Worm (Caenorhabditis elegans) whole organism, L1 larva: ENCODE data around the gene vang-1.

Experiments used
- C04F5.9 ChIP-seq: sonication (generic microtip); optimal IDR thresholded peaks from 2 replicates; lab custom pipeline; 2016; ENCODE audit warnings: missing genetic modification characterization, missing compliant biosample characterization
- C34B4.2 ChIP-seq: sonication (generic microtip); optimal IDR thresholded peaks from 2 replicates; lab custom pipeline; 2017; ENCODE audit warnings: mild to moderate bottlenecking, missing genetic modification characterization, missing compliant biosample characterization
- F16B12.6 ChIP-seq: fragments of 150-350 bp; optimal IDR thresholded peaks from 2 replicates; lab custom pipeline; 2014; ENCODE audit warnings: missing biosample characterization, missing genetic modification characterization
- Y116A8C.19 ChIP-seq: sonication (generic microtip); optimal IDR thresholded peaks from 2 replicates; lab custom pipeline; 2016; ENCODE audit warnings: missing compliant biosample characterization, missing genetic modification characterization, borderline replicate concordance
- aha-1 ChIP-seq: fragments of 150-350 bp; optimal IDR thresholded peaks from 2 replicates; lab custom pipeline; 2014; ENCODE audit warnings: missing biosample characterization, missing genetic modification characterization
- alr-1 ChIP-seq: fragments of 200-800 bp; sonication (Bioruptor generic); optimal IDR thresholded peaks from 2 replicates; lab custom pipeline; 2018; ENCODE audit warnings: borderline replicate concordance, mild to moderate bottlenecking, missing genetic modification characterization, missing compliant biosample characterization
- aly-2 ChIP-seq: fragments of 150-350 bp; optimal IDR thresholded peaks from 2 replicates; lab custom pipeline; 2014; ENCODE audit warnings: missing biosample characterization, missing genetic modification characterization
- blmp-1 ChIP-seq: fragments of 150-350 bp; optimal IDR thresholded peaks from 2 replicates; lab custom pipeline; 2014; ENCODE audit warnings: missing biosample characterization, missing genetic modification characterization
- ceh-63 ChIP-seq: fragments of 200-800 bp; sonication (Bioruptor generic); optimal IDR thresholded peaks from 2 replicates; lab custom pipeline; 2018; ENCODE audit warnings: mild to moderate bottlenecking, missing genetic modification characterization, missing compliant biosample characterization
- ceh-88 ChIP-seq: fragments of 200-800 bp; sonication (Bioruptor generic); IDR thresholded peaks from 2 replicates; pipeline ENCODE4 v1.3.6; 2022; ENCODE audit warnings: missing genetic modification characterization, missing compliant biosample characterization
- ceh-90 ChIP-seq: sonication (generic microtip); optimal IDR thresholded peaks from 2 replicates; lab custom pipeline; 2016; ENCODE audit warnings: missing genetic modification characterization, missing compliant biosample characterization
- ces-1 ChIP-seq: fragments of 150-350 bp; optimal IDR thresholded peaks from 2 replicates; lab custom pipeline; 2014; ENCODE audit warnings: missing biosample characterization, missing genetic modification reagents, missing genetic modification characterization
- dpl-1 ChIP-seq, 3 experiments: fragments of 150-350 bp in 2 of 3; sonication (generic microtip) in 1 of 3; optimal IDR thresholded peaks; 2 replicates each; lab custom pipeline; 2014 to 2017; ENCODE audit warnings: missing biosample characterization in 3 of 3, missing genetic modification characterization in 3 of 3, missing genetic modification reagents in 3 of 3
- dsc-1 ChIP-seq: sonication (generic microtip); optimal IDR thresholded peaks from 2 replicates; lab custom pipeline; 2016; ENCODE audit warnings: mild to moderate bottlenecking, missing genetic modification characterization, missing compliant biosample characterization
- efl-1 ChIP-seq, 4 experiments: fragments of 150-350 bp; optimal IDR thresholded peaks in 3 of 4; peaks in 1 of 4; 1 replicate in 1 of 4; 2 replicates in 3 of 4; lab custom pipeline; 2014; ENCODE audit warnings: missing biosample characterization in 2 of 4, missing genetic modification characterization in 2 of 4, missing genetic modification reagents in 2 of 4
- egl-27 ChIP-seq, 2 experiments: fragments of 150-350 bp in 1 of 2; sonication (generic microtip); optimal IDR thresholded peaks; 3 replicates each; lab custom pipeline; 2017 to 2018; ENCODE audit warnings: missing biosample characterization in 2 of 2, missing genetic modification characterization in 2 of 2, missing genetic modification reagents in 2 of 2
- elt-3 ChIP-seq, 6 experiments: fragments of 150-350 bp in 1 of 6; sonication (generic microtip); optimal IDR thresholded peaks; 2 replicates each; lab custom pipeline; 2017 to 2018; ENCODE audit warnings: missing biosample characterization in 6 of 6, missing genetic modification characterization in 6 of 6, inconsistent platforms in 1 of 6
- fkh-10 ChIP-seq: sonication (generic microtip); optimal IDR thresholded peaks from 2 replicates; lab custom pipeline; 2017; ENCODE audit warnings: missing biosample characterization, missing genetic modification reagents, missing genetic modification characterization
- fkh-4 ChIP-seq: sonication (generic microtip); optimal IDR thresholded peaks from 2 replicates; lab custom pipeline; 2016; ENCODE audit warnings: missing compliant biosample characterization, missing genetic modification characterization, borderline replicate concordance
- fkh-8 ChIP-seq: sonication (generic microtip); optimal IDR thresholded peaks from 2 replicates; lab custom pipeline; 2016; ENCODE audit warnings: mild to moderate bottlenecking, missing genetic modification characterization, missing compliant biosample characterization
- fos-1 ChIP-seq: fragments of 150-350 bp; optimal IDR thresholded peaks from 2 replicates; lab custom pipeline; 2014; ENCODE audit warnings: missing biosample characterization, missing genetic modification characterization
- hlh-4 ChIP-seq: sonication (generic microtip); optimal IDR thresholded peaks from 2 replicates; lab custom pipeline; 2016; ENCODE audit warnings: mild to moderate bottlenecking, missing genetic modification characterization, missing compliant biosample characterization
- hpl-2 ChIP-seq: fragments of 150-350 bp; optimal IDR thresholded peaks from 2 replicates; lab custom pipeline; 2014; ENCODE audit warnings: missing biosample characterization, missing genetic modification reagents, missing genetic modification characterization
- irx-1 ChIP-seq: sonication (generic microtip); optimal IDR thresholded peaks from 2 replicates; lab custom pipeline; 2016; ENCODE audit warnings: missing genetic modification characterization, missing compliant biosample characterization
- isw-1 ChIP-seq: fragments of 200-800 bp; sonication (Bioruptor generic); IDR thresholded peaks from 2 replicates; pipeline ENCODE4 v1.3.6; 2022; ENCODE audit warnings: missing genetic modification characterization, missing compliant biosample characterization
- lin-13 ChIP-seq: fragments of 150-350 bp; optimal IDR thresholded peaks from 2 replicates; lab custom pipeline; 2014; ENCODE audit warnings: missing biosample characterization, missing genetic modification reagents, missing genetic modification characterization
- lin-15B ChIP-seq: fragments of 150-350 bp; sonication (generic microtip); optimal IDR thresholded peaks from 3 replicates; lab custom pipeline; 2014; ENCODE audit warnings: missing biosample characterization, missing genetic modification characterization
- lin-35 ChIP-seq, 2 experiments: fragments of 150-350 bp; optimal IDR thresholded peaks; 2 replicates each; lab custom pipeline; 2014; ENCODE audit warnings: missing biosample characterization in 2 of 2, missing genetic modification characterization in 2 of 2, missing genetic modification reagents in 2 of 2
- lsy-2 ChIP-seq, 2 experiments: fragments of 150-350 bp; optimal IDR thresholded peaks; 2 replicates each; lab custom pipeline; 2014; ENCODE audit warnings: missing biosample characterization in 2 of 2, missing genetic modification characterization in 2 of 2
- mef-2 ChIP-seq: fragments of 150-350 bp; optimal IDR thresholded peaks from 2 replicates; lab custom pipeline; 2014; ENCODE audit warnings: missing biosample characterization, missing genetic modification characterization
- nhr-12 ChIP-seq: sonication (generic microtip); optimal IDR thresholded peaks from 2 replicates; lab custom pipeline; 2017; ENCODE audit warnings: missing biosample characterization, missing genetic modification characterization
- nhr-19 ChIP-seq: fragments of 200-800 bp; sonication (Bioruptor generic); conservative IDR thresholded peaks from 2 replicates; pipeline ENCODE4 v1.3.6; 2022; ENCODE audit warnings: missing genetic modification characterization, missing compliant biosample characterization
- nhr-20 ChIP-seq: sonication (generic microtip); optimal IDR thresholded peaks from 2 replicates; lab custom pipeline; 2016; ENCODE audit warnings: mild to moderate bottlenecking, missing genetic modification characterization, missing compliant biosample characterization
- nhr-237 ChIP-seq: fragments of 150-350 bp; optimal IDR thresholded peaks from 2 replicates; lab custom pipeline; 2014; ENCODE audit warnings: missing biosample characterization, missing genetic modification characterization
- nhr-28 ChIP-seq: fragments of 150-350 bp; optimal IDR thresholded peaks from 2 replicates; lab custom pipeline; 2014; ENCODE audit warnings: missing biosample characterization, missing genetic modification characterization
- nhr-47 ChIP-seq: sonication (generic microtip); optimal IDR thresholded peaks from 2 replicates; lab custom pipeline; 2016; ENCODE audit warnings: mild to moderate bottlenecking, missing genetic modification characterization, moderate library complexity, missing compliant biosample characterization
- nhr-76 ChIP-seq: sonication (generic microtip); optimal IDR thresholded peaks from 2 replicates; lab custom pipeline; 2017; ENCODE audit warnings: missing biosample characterization, missing genetic modification characterization
- nhr-77 ChIP-seq: fragments of 150-350 bp; optimal IDR thresholded peaks from 2 replicates; lab custom pipeline; 2014; ENCODE audit warnings: missing biosample characterization, missing genetic modification characterization
- nhr-90 ChIP-seq: sonication (generic microtip); optimal IDR thresholded peaks from 2 replicates; lab custom pipeline; 2016; ENCODE audit warnings: mild to moderate bottlenecking, missing genetic modification characterization, missing compliant biosample characterization; ENCODE audit not compliant: poor library complexity
- pag-3 ChIP-seq: sonication (generic microtip); optimal IDR thresholded peaks from 2 replicates; lab custom pipeline; 2017; ENCODE audit warnings: missing genetic modification characterization, mild to moderate bottlenecking, missing compliant biosample characterization, antibody characterized with exemption, borderline replicate concordance; ENCODE audit not compliant: insufficient read depth
- pqm-1 ChIP-seq: sonication (generic microtip); optimal IDR thresholded peaks from 3 replicates; lab custom pipeline; 2017; ENCODE audit warnings: missing biosample characterization, missing genetic modification characterization
- rnt-1 ChIP-seq: sonication (generic microtip); optimal IDR thresholded peaks from 2 replicates; lab custom pipeline; 2016; ENCODE audit warnings: mild to moderate bottlenecking, missing genetic modification characterization, moderate library complexity, missing compliant biosample characterization
- skn-1 ChIP-seq: fragments of 150-350 bp; optimal IDR thresholded peaks from 2 replicates; lab custom pipeline; 2014; ENCODE audit warnings: missing biosample characterization, missing genetic modification characterization
- snpc-4 ChIP-seq: fragments of 150-350 bp; optimal IDR thresholded peaks from 2 replicates; lab custom pipeline; 2014; ENCODE audit warnings: missing biosample characterization, missing genetic modification characterization
- sup-37 ChIP-seq: fragments of 200-800 bp; sonication (Bioruptor generic); optimal IDR thresholded peaks from 2 replicates; lab custom pipeline; 2018; ENCODE audit warnings: mild to moderate bottlenecking, missing genetic modification characterization, missing compliant biosample characterization
- swsn-7 ChIP-seq: sonication (generic microtip); optimal IDR thresholded peaks from 2 replicates; lab custom pipeline; 2016; ENCODE audit warnings: missing genetic modification characterization, missing compliant biosample characterization
- tbx-2 ChIP-seq: sonication (generic microtip); optimal IDR thresholded peaks from 2 replicates; lab custom pipeline; 2016; ENCODE audit warnings: missing genetic modification characterization, missing compliant biosample characterization
- unc-130 ChIP-seq: fragments of 150-350 bp; optimal IDR thresholded peaks from 2 replicates; lab custom pipeline; 2017; ENCODE audit warnings: missing biosample characterization, missing genetic modification characterization, inconsistent platforms
- unc-98 ChIP-seq: fragments of 200-800 bp; sonication (Bioruptor generic); IDR thresholded peaks from 2 replicates; pipeline ENCODE4 v1.3.6; 2022; ENCODE audit warnings: missing genetic modification characterization, missing compliant biosample characterization
- vab-15 ChIP-seq: sonication (generic microtip); optimal IDR thresholded peaks from 2 replicates; lab custom pipeline; 2017; ENCODE audit warnings: missing genotype, mild to moderate bottlenecking, missing genetic modification characterization, missing compliant biosample characterization
- xbp-1 ChIP-seq: sonication (generic microtip); optimal IDR thresholded peaks from 2 replicates; lab custom pipeline; 2016; ENCODE audit warnings: missing genetic modification characterization, missing compliant biosample characterization
- ztf-4 ChIP-seq: fragments of 150-350 bp; optimal IDR thresholded peaks from 2 replicates; lab custom pipeline; 2014; ENCODE audit warnings: missing biosample characterization, missing genetic modification characterization

The vang-1 gene

DNA sequence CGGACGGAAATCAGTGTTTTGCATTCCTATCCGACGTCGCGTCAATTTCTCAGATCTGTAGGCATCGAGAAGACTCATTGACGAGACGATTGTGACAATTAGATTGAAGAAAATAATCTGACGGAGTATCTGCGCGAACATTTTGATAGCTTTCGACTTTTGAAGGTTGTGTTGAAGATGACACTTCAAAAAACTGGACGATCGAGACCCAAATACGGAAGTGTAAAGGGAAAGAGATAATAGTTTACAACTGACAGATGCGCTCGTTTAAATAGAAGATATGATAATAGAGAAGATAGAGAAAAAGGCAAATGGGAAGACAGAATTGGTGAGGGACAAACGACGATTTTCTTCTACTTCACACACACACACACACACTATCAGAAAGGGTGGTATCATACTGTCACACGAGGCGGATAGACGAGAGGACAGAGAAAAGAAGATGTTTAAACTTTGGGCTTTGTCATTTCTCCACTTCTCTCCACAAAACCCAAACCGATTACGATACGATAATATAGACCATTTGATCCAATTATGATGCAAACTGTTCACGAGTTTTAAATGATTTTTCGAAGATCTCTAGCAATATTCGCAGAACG, 5.6 kb downstream of the vang-1 start, which contains the start of gene B0410.3 (continued):
- TF ChIP-seq dpl-1 (GFP tag; optimal IDR thresholded peaks at IDR 0.05; lab: Kevin White, UChicago) (peak in 1 of 3 experiments; percentile 7), nhr-47 (peak; percentile 64), aha-1 (tag; lab: Kevin White, UChicago) (no peak), fkh-4 (tag; lab: Kevin White, UChicago) (no peak), ztf-4 (tag; lab: Kevin White, UChicago) (peak; percentile 62), dsc-1 (no peak), pag-3 (tag; lab: Kevin White, UChicago) (no peak), swsn-7 (tag; lab: Kevin White, UChicago) (peak; percentile 6), ceh-90 (tag; lab: Kevin White, UChicago) (no peak), C34B4.2 (tag; lab: Kevin White, UChicago) (no peak), lin-35 (GFP tag; optimal IDR thresholded peaks at IDR 0.05; lab: Kevin White, UChicago) (peak; percentile 7 to 60), ceh-63 (GFP tag; lab: Kevin White, UChicago) (no peak), Y116A8C.19 (tag; lab: Kevin White, UChicago) (no peak), fos-1 (peak; percentile 17), lin-13 (no peak), vab-15 (peak; percentile 67), fkh-8 (no peak), skn-1 (tag; lab: Kevin White, UChicago) (no peak), pqm-1 (tag; lab: Kevin White, UChicago) (no peak), hlh-4 (no peak), lin-15B (no peak), irx-1 (no peak), egl-27 (tag; optimal IDR thresholded peaks at IDR 0.05; lab: Kevin White, UChicago) (peak in 1 of 2 experiments; percentile 55), elt-3 (tag; optimal IDR thresholded peaks at IDR 0.05; lab: Kevin White, UChicago) (peak; percentile 33 to 96 (median 88)), rnt-1 (tag; lab: Kevin White, UChicago) (no peak), isw-1 (no peak), hpl-2 (GFP tag; lab: Kevin White, UChicago) (no peak), lsy-2 (tag; optimal IDR thresholded peaks at IDR 0.05; lab: Kevin White, UChicago) (peak; percentile 30 to 68), blmp-1 (tag; lab: Kevin White, UChicago) (peak; percentile 89), ceh-88 (GFP tag; lab: Robert Waterston, UW) (no peak), alr-1 (tag; lab: Kevin White, UChicago) (no peak), nhr-90 (tag; lab: Kevin White, UChicago) (peak; percentile 85), F16B12.6 (tag; lab: Kevin White, UChicago) (no peak), nhr-76 (tag; lab: Kevin White, UChicago) (no peak), ces-1 (no peak), nhr-77 (peak; percentile 20), nhr-237 (no peak), unc-98 (no peak), mef-2 (tag; lab: Kevin White, UChicago) (no peak), unc-130 (tag; lab: Kevin White, UChicago) (peak; percentile 66), fkh-10 (GFP tag; lab: Kevin White, UChicago) (no peak), tbx-2 (peak; percentile 62), nhr-28 (tag; lab: Kevin White, UChicago) (no peak), sup-37 (GFP tag; lab: Kevin White, UChicago) (no peak), nhr-20 (peak; percentile 84), snpc-4 (no peak), nhr-19 (peak; percentile 74), C04F5.9 (tag; lab: Kevin White, UChicago) (no peak), nhr-12 (tag; lab: Kevin White, UChicago) (no peak), efl-1 (optimal IDR thresholded peaks at IDR 0.05; lab: Kevin White, UChicago) (no peak), efl-1 (GFP tag; optimal IDR thresholded peaks at IDR 0.05 in 1 of 2; lab: Kevin White, UChicago) (peak in 1 of 2 experiments; percentile 72), xbp-1 (no peak), aly-2 (no peak)
